Worm (Caenorhabditis elegans) whole organism, L1 larva: Measurements from ENCODE around the gene coh-1.

Experiments
- C34B4.2 ChIP-seq: sonication (generic microtip); optimal IDR thresholded peaks from 2 replicates; lab custom pipeline; 2017; ENCODE audit warnings: mild to moderate bottlenecking, missing genetic modification characterization, missing compliant biosample characterization
- alr-1 ChIP-seq: fragments of 200-800 bp; sonication (Bioruptor generic); optimal IDR thresholded peaks from 2 replicates; lab custom pipeline; 2018; ENCODE audit warnings: borderline replicate concordance, mild to moderate bottlenecking, missing genetic modification characterization, missing compliant biosample characterization
- aly-2 ChIP-seq: fragments of 150-350 bp; optimal IDR thresholded peaks from 2 replicates; lab custom pipeline; 2014; ENCODE audit warnings: missing biosample characterization, missing genetic modification characterization
- blmp-1 ChIP-seq: fragments of 150-350 bp; optimal IDR thresholded peaks from 2 replicates; lab custom pipeline; 2014; ENCODE audit warnings: missing biosample characterization, missing genetic modification characterization
- ceh-8 ChIP-seq: fragments of 200-800 bp; sonication (Bioruptor generic); optimal IDR thresholded peaks from 2 replicates; lab custom pipeline; 2018; ENCODE audit warnings: mild to moderate bottlenecking, missing genetic modification characterization, moderate library complexity, missing compliant biosample characterization
- ceh-82 ChIP-seq, 3 experiments: fragments of 150-350 bp in 1 of 3; sonication (generic microtip) in 2 of 3; optimal IDR thresholded peaks; 2 replicates each; lab custom pipeline; 2014 to 2017; ENCODE audit warnings: missing biosample characterization in 3 of 3, missing genetic modification characterization in 3 of 3
- ceh-90 ChIP-seq: sonication (generic microtip); optimal IDR thresholded peaks from 2 replicates; lab custom pipeline; 2016; ENCODE audit warnings: missing genetic modification characterization, missing compliant biosample characterization
- dsc-1 ChIP-seq: sonication (generic microtip); optimal IDR thresholded peaks from 2 replicates; lab custom pipeline; 2016; ENCODE audit warnings: mild to moderate bottlenecking, missing genetic modification characterization, missing compliant biosample characterization
- fkh-10 ChIP-seq: sonication (generic microtip); optimal IDR thresholded peaks from 2 replicates; lab custom pipeline; 2017; ENCODE audit warnings: missing biosample characterization, missing genetic modification reagents, missing genetic modification characterization
- grh-1 ChIP-seq: fragments of 200-800 bp; sonication (Bioruptor generic); IDR thresholded peaks from 2 replicates; pipeline ENCODE4 v1.3.6; 2022; ENCODE audit warnings: missing genetic modification reagents, missing genetic modification characterization, missing compliant biosample characterization
- hpl-2 ChIP-seq: fragments of 150-350 bp; optimal IDR thresholded peaks from 2 replicates; lab custom pipeline; 2014; ENCODE audit warnings: missing biosample characterization, missing genetic modification reagents, missing genetic modification characterization
- lin-13 ChIP-seq: fragments of 150-350 bp; optimal IDR thresholded peaks from 2 replicates; lab custom pipeline; 2014; ENCODE audit warnings: missing biosample characterization, missing genetic modification reagents, missing genetic modification characterization
- lin-15B ChIP-seq: fragments of 150-350 bp; sonication (generic microtip); optimal IDR thresholded peaks from 3 replicates; lab custom pipeline; 2014; ENCODE audit warnings: missing biosample characterization, missing genetic modification characterization
- lir-3 ChIP-seq: sonication (generic microtip); optimal IDR thresholded peaks from 2 replicates; lab custom pipeline; 2016; ENCODE audit warnings: mild to moderate bottlenecking, missing genetic modification characterization, moderate library complexity, missing compliant biosample characterization; ENCODE audit not compliant: poor library complexity
- nhr-19 ChIP-seq: fragments of 200-800 bp; sonication (Bioruptor generic); conservative IDR thresholded peaks from 2 replicates; pipeline ENCODE4 v1.3.6; 2022; ENCODE audit warnings: missing genetic modification characterization, missing compliant biosample characterization
- nhr-28 ChIP-seq: fragments of 150-350 bp; optimal IDR thresholded peaks from 2 replicates; lab custom pipeline; 2014; ENCODE audit warnings: missing biosample characterization, missing genetic modification characterization
- nhr-47 ChIP-seq: sonication (generic microtip); optimal IDR thresholded peaks from 2 replicates; lab custom pipeline; 2016; ENCODE audit warnings: mild to moderate bottlenecking, missing genetic modification characterization, moderate library complexity, missing compliant biosample characterization
- nhr-90 ChIP-seq: sonication (generic microtip); optimal IDR thresholded peaks from 2 replicates; lab custom pipeline; 2016; ENCODE audit warnings: mild to moderate bottlenecking, missing genetic modification characterization, missing compliant biosample characterization; ENCODE audit not compliant: poor library complexity
- pag-3 ChIP-seq: sonication (generic microtip); optimal IDR thresholded peaks from 2 replicates; lab custom pipeline; 2017; ENCODE audit warnings: missing genetic modification characterization, mild to moderate bottlenecking, missing compliant biosample characterization, antibody characterized with exemption, borderline replicate concordance; ENCODE audit not compliant: insufficient read depth
- skn-1 ChIP-seq: fragments of 150-350 bp; optimal IDR thresholded peaks from 2 replicates; lab custom pipeline; 2014; ENCODE audit warnings: missing biosample characterization, missing genetic modification characterization
- unc-130 ChIP-seq: fragments of 150-350 bp; optimal IDR thresholded peaks from 2 replicates; lab custom pipeline; 2017; ENCODE audit warnings: missing biosample characterization, missing genetic modification characterization, inconsistent platforms
- unc-62 ChIP-seq: fragments of 150-350 bp; optimal IDR thresholded peaks from 2 replicates; lab custom pipeline; 2014; ENCODE audit warnings: missing biosample characterization, missing genetic modification reagents, missing genetic modification characterization
- unc-86 ChIP-seq: sonication (generic microtip); optimal IDR thresholded peaks from 2 replicates; lab custom pipeline; 2016; ENCODE audit warnings: missing genetic modification characterization, missing compliant biosample characterization
- unc-98 ChIP-seq: fragments of 200-800 bp; sonication (Bioruptor generic); IDR thresholded peaks from 2 replicates; pipeline ENCODE4 v1.3.6; 2022; ENCODE audit warnings: missing genetic modification characterization, missing compliant biosample characterization
- zag-1 ChIP-seq: fragments of 150-350 bp; optimal IDR thresholded peaks from 2 replicates; lab custom pipeline; 2014; ENCODE audit warnings: missing biosample characterization, missing genetic modification characterization
- ztf-11 ChIP-seq, 2 experiments: sonication (generic microtip); optimal IDR thresholded peaks; 2 replicates each; lab custom pipeline; 2016 to 2017; ENCODE audit warnings: missing genetic modification characterization in 2 of 2, missing biosample characterization in 1 of 2, missing compliant biosample characterization in 1 of 2

coh-1 gene

DNA sequence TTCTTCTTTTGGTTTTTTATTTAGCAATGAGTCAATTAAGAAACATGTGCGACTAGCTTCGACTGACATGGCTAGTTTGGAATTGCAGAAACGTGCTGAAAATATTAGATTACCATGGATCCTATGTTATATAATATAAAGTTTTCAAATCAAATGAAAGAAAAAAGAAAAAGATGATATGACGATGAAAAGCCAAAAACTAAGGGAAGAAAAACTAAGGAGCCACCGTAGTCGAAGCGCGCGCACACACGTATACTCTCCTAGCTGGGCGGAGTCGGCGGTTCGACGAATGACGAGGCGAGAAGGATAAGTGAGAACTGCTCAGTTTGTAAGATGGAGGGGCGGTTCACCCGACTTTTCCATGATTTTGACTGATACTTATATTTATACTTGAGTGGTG is 50.0 kb downstream of the coh-1 start, which contains the start of gene mnm-2:
mnm-2 (minus strand) TSS at position 101 of the 400 bp plus-strand sequence.
- no peak for TF ChIP-seq blmp-1 (tag; lab: Kevin White, UChicago)
- TF ChIP-seq lin-13 (GFP tag; lab: Kevin White, UChicago) = no peak
- no peak for TF ChIP-seq aly-2
- TF ChIP-seq lin-15B (tag; lab: Kevin White, UChicago) = no peak
- TF ChIP-seq, all 84 proteins: peak for 0

DNA sequence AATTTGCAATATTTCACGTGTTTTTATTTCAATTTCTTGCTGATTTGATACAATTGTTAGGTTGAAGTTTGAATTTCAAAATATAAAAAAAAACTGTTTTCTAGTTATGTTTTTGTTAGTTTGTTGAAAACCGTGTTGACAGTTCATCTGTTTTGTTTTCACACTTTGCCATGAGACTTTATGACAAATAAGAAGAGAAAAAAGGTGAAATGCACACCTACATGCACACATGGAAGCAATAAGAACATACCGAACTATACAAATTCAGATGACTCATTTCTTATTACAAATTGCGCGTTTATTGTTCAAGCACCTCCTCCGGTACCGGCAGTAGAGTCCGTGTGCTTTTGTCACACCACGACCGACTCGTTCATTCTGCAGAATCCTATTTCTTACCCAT is 54.2 kb downstream of the coh-1 start, which contains the start of gene C10A4.9:
C10A4.9 (plus strand) TSS at position 301 of the 400 bp plus-strand sequence.
- no peak for TF ChIP-seq lin-15B (tag; lab: Kevin White, UChicago)
- TF ChIP-seq ceh-82 (tag; optimal IDR thresholded peaks at IDR 0.05; lab: Kevin White, UChicago) = no peak
- TF ChIP-seq alr-1 (tag; lab: Kevin White, UChicago) = no peak
- TF ChIP-seq zag-1 (tag; lab: Kevin White, UChicago) = no peak
- TF ChIP-seq unc-98 (GFP tag; lab: Robert Waterston, UW) = no peak
- TF ChIP-seq unc-130 (tag; lab: Kevin White, UChicago) = no peak
- no peak for TF ChIP-seq ceh-90 (tag; lab: Kevin White, UChicago)
- TF ChIP-seq nhr-47 = no peak
- TF ChIP-seq pag-3 (tag; lab: Kevin White, UChicago) = no peak
- no peak for TF ChIP-seq lin-13 (GFP tag; lab: Kevin White, UChicago)
- TF ChIP-seq ceh-8 (GFP tag; lab: Kevin White, UChicago) = no peak
- TF ChIP-seq grh-1 (GFP tag; lab: Robert Waterston, UW) = no peak
- TF ChIP-seq skn-1 = no peak
- no peak for TF ChIP-seq nhr-90 (tag; lab: Kevin White, UChicago)

ce11 chrX:7416082-7416481 is 58.7 kb downstream of the coh-1 start, which contains the start of gene C10A4.1:
TSS of gene C10A4.1 (plus strand) at chrX:7416382.
- TF ChIP-seq unc-62 (GFP tag; lab: Kevin White, UChicago) (no peak), zag-1 (tag; lab: Kevin White, UChicago) (no peak), lir-3 (tag; lab: Kevin White, UChicago) (no peak), dsc-1 (no peak), fkh-10 (no peak), hpl-2 (GFP tag; lab: Kevin White, UChicago) (no peak), unc-86 (no peak), nhr-28 (no peak), nhr-90 (tag; lab: Kevin White, UChicago) (no peak), nhr-19 (GFP tag; lab: Robert Waterston, UW) (no peak)

DNA sequence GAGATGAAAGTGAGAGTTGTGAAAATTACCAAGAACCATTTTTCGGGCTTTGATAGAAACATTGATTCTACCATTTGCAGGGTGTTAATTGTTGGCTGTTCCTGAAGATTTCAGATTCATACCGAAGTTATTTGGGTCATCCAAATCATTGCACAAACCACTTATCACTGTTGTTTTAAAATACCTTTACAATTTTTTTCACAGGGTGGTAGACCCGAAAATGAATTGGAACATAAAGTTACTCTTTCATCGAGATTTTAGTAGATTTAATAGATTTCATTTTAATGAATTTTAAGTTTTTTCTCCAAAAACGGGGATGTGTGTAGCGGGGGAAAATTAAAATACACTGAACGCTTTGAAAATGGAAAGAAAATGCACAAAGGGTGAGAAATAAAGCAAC is 59.4 kb downstream of the coh-1 start, which contains the start of gene C10A4.7:
C10A4.7 (minus strand) TSS at position 101 of the 400 bp plus-strand sequence.
- no peak for TF ChIP-seq C34B4.2 (tag; lab: Kevin White, UChicago)
- no peak for TF ChIP-seq ztf-11 (tag; optimal IDR thresholded peaks at IDR 0.05; lab: Kevin White, UChicago)
- no peak for TF ChIP-seq unc-130 (tag; lab: Kevin White, UChicago)
- TF ChIP-seq skn-1 = no peak
